Fruit fly (Drosophila melanogaster) whole organism, embryonic: ENCODE data around the gene Reg-2.

ENCODE experiments used
- CG10462 ChIP-seq: fragments of 200-800 bp; sonication (Bioruptor generic); optimal IDR thresholded peaks from 2 replicates; lab custom pipeline; 2016; ENCODE audit warnings: missing biosample characterization, missing genetic modification characterization
- CG11696 ChIP-seq: fragments of 200-800 bp; sonication (Bioruptor generic); IDR thresholded peaks from 2 replicates; pipeline ENCODE4 v1.3.6; 2022; ENCODE audit warnings: missing biosample characterization, missing genetic modification characterization
- CG13894 ChIP-seq: fragments of 200-800 bp; sonication (Bioruptor generic); optimal IDR thresholded peaks from 3 replicates; lab custom pipeline; 2018; ENCODE audit warnings: missing biosample characterization, mild to moderate bottlenecking, missing genetic modification characterization, moderate library complexity
- CG1529 ChIP-seq: fragments of 200-800 bp; sonication (Bioruptor generic); optimal IDR thresholded peaks from 3 replicates; lab custom pipeline; 2018; ENCODE audit warnings: missing biosample characterization, missing genetic modification characterization
- CG17328 ChIP-seq: fragments of 200-800 bp; sonication (Bioruptor generic); IDR thresholded peaks from 2 replicates; pipeline ENCODE4 v1.3.6; 2022; ENCODE audit warnings: missing biosample characterization, missing genetic modification characterization
- CG2889 ChIP-seq: fragments of 200-800 bp; sonication (Bioruptor generic); IDR thresholded peaks from 3 replicates; pipeline ENCODE4 v1.3.6; 2022; ENCODE audit warnings: missing biosample characterization, missing genetic modification characterization
- CG32772 ChIP-seq: fragments of 200-800 bp; sonication (Bioruptor generic); IDR thresholded peaks from 2 replicates; pipeline ENCODE4 v1.3.6; 2022; ENCODE audit warnings: missing biosample characterization, missing genetic modification characterization
- CG42726 ChIP-seq: fragments of 200-800 bp; sonication (Bioruptor generic); IDR thresholded peaks from 2 replicates; pipeline ENCODE4 v1.3.6; 2022; ENCODE audit warnings: missing biosample characterization, missing genetic modification characterization; ENCODE audit not compliant: partially characterized antibody
- CG4404 ChIP-seq: fragments of 200-800 bp; sonication (Bioruptor generic); IDR thresholded peaks from 2 replicates; pipeline ENCODE4 v1.3.6; 2022; ENCODE audit warnings: missing biosample characterization, missing genetic modification characterization
- CG5245 ChIP-seq: fragments of 200-800 bp; sonication (Bioruptor generic); optimal IDR thresholded peaks from 3 replicates; lab custom pipeline; 2016; ENCODE audit warnings: missing biosample characterization, missing genetic modification characterization
- CG6791 ChIP-seq: fragments of 200-800 bp; sonication (Bioruptor generic); IDR thresholded peaks from 3 replicates; pipeline ENCODE4 v1.3.6; 2022; ENCODE audit warnings: missing biosample characterization, missing genetic modification characterization; ENCODE audit not compliant: partially characterized antibody
- CG7745 ChIP-seq: fragments of 200-800 bp; sonication (Bioruptor generic); optimal IDR thresholded peaks from 2 replicates; lab custom pipeline; 2018; ENCODE audit warnings: missing biosample characterization, mild to moderate bottlenecking, missing genetic modification characterization, moderate library complexity
- CG8290 ChIP-seq, 3 experiments: fragments of 200-800 bp; sonication (Bioruptor generic); optimal IDR thresholded peaks; 2 replicates each; lab custom pipeline; 2016 to 2019; ENCODE audit warnings: missing biosample characterization in 3 of 3, missing genetic modification characterization in 3 of 3, mild to moderate bottlenecking in 2 of 3, moderate library complexity in 1 of 3
- CG8478 ChIP-seq: fragments of >200 bp; optimal IDR thresholded peaks from 2 replicates; lab custom pipeline; 2018
- CG8765 ChIP-seq: fragments of 200-800 bp; sonication (Bioruptor generic); IDR thresholded peaks from 2 replicates; pipeline ENCODE4 v1.3.6; 2022; ENCODE audit warnings: missing biosample characterization, missing genetic modification characterization
- CG9727 ChIP-seq: fragments of 200-800 bp; sonication (Bioruptor generic); optimal IDR thresholded peaks from 3 replicates; lab custom pipeline; 2017; ENCODE audit warnings: missing biosample characterization, mild to moderate bottlenecking, missing genetic modification characterization
- CG9797 ChIP-seq: fragments of 200-800 bp; sonication (Bioruptor generic); optimal IDR thresholded peaks from 3 replicates; lab custom pipeline; 2018; ENCODE audit warnings: missing biosample characterization, mild to moderate bottlenecking, missing genetic modification characterization
- Dref ChIP-seq: fragments of 200-800 bp; sonication (Bioruptor generic); IDR thresholded peaks from 2 replicates; pipeline ENCODE4 v1.3.6; 2022; ENCODE audit warnings: missing biosample characterization, missing genetic modification characterization
- H2.0 ChIP-seq: fragments of 200-800 bp; sonication (Bioruptor generic); IDR thresholded peaks from 2 replicates; pipeline ENCODE4 v1.3.6; 2022; ENCODE audit warnings: missing biosample characterization, missing genetic modification characterization
- HLH4C ChIP-seq: fragments of 200-800 bp; sonication (Bioruptor generic); IDR thresholded peaks from 3 replicates; pipeline ENCODE4 v1.3.6; 2022; ENCODE audit warnings: missing biosample characterization, missing genetic modification characterization; ENCODE audit not compliant: partially characterized antibody
- Hey ChIP-seq: fragments of 200-800 bp; sonication (Bioruptor generic); optimal IDR thresholded peaks from 3 replicates; lab custom pipeline; 2018; ENCODE audit warnings: missing biosample characterization, mild to moderate bottlenecking, missing genetic modification characterization
- Hmr ChIP-seq: fragments of 200-800 bp; sonication (Bioruptor generic); optimal IDR thresholded peaks from 3 replicates; lab custom pipeline; 2017; ENCODE audit warnings: mild to moderate bottlenecking, missing biosample characterization, missing genetic modification reagents, missing genetic modification characterization
- Hmx ChIP-seq: fragments of 200-800 bp; sonication (Bioruptor generic); optimal IDR thresholded peaks from 2 replicates; lab custom pipeline; 2016; ENCODE audit warnings: missing biosample characterization, missing genetic modification characterization
- Lim3 ChIP-seq: fragments of 200-800 bp; sonication (Bioruptor generic); IDR thresholded peaks from 2 replicates; pipeline ENCODE4 v1.3.6; 2022; ENCODE audit warnings: missing biosample characterization, missing genetic modification characterization
- MTF-1 ChIP-seq: fragments of 200-800 bp; sonication (Bioruptor generic); optimal IDR thresholded peaks from 2 replicates; lab custom pipeline; 2018; ENCODE audit warnings: missing biosample characterization, mild to moderate bottlenecking, missing genetic modification characterization, borderline replicate concordance
- Meics ChIP-seq: fragments of 200-800 bp; sonication (Bioruptor generic); optimal IDR thresholded peaks from 2 replicates; lab custom pipeline; 2017; ENCODE audit warnings: missing biosample characterization, mild to moderate bottlenecking, missing genetic modification characterization
- Myb ChIP-seq: fragments of 200-800 bp; sonication (Bioruptor generic); optimal IDR thresholded peaks from 2 replicates; lab custom pipeline; 2016; ENCODE audit warnings: missing biosample characterization, missing genetic modification characterization
- Poxn ChIP-seq: fragments of 200-800 bp; sonication (Bioruptor generic); IDR thresholded peaks from 2 replicates; pipeline ENCODE4 v1.3.6; 2022; ENCODE audit warnings: missing biosample characterization, missing genetic modification characterization
- Scr ChIP-seq: fragments of 200-800 bp; sonication (Bioruptor generic); IDR thresholded peaks from 2 replicates; pipeline ENCODE4 v1.3.6; 2022; ENCODE audit warnings: missing biosample characterization, missing genetic modification characterization; ENCODE audit not compliant: partially characterized antibody
- ac ChIP-seq: fragments of 200-800 bp; sonication (Bioruptor generic); optimal IDR thresholded peaks from 3 replicates; lab custom pipeline; 2017; ENCODE audit warnings: missing biosample characterization, mild to moderate bottlenecking, missing genetic modification characterization
- ash1 ChIP-seq: fragments of 200-800 bp; sonication (Bioruptor generic); optimal IDR thresholded peaks from 2 replicates; lab custom pipeline; 2018; ENCODE audit warnings: missing biosample characterization, mild to moderate bottlenecking, missing genetic modification characterization
- ato ChIP-seq: fragments of 200-800 bp; sonication (Bioruptor generic); IDR thresholded peaks from 2 replicates; pipeline ENCODE4 v1.3.6; 2022; ENCODE audit warnings: missing biosample characterization, missing genetic modification characterization; ENCODE audit not compliant: partially characterized antibody
- bcd ChIP-seq: fragments of 200-800 bp; sonication (Bioruptor generic); optimal IDR thresholded peaks from 2 replicates; lab custom pipeline; 2017; ENCODE audit warnings: missing biosample characterization, mild to moderate bottlenecking, missing genetic modification characterization
- bowl ChIP-seq: fragments of 200-800 bp; sonication (Bioruptor generic); IDR thresholded peaks from 2 replicates; pipeline ENCODE4 v1.3.6; 2022; ENCODE audit warnings: missing biosample characterization, missing genetic modification characterization
- cas ChIP-seq: fragments of 200-800 bp; sonication (Bioruptor generic); IDR thresholded peaks from 2 replicates; pipeline ENCODE4 v1.3.6; 2022; ENCODE audit warnings: missing biosample characterization, missing genetic modification characterization
- danr ChIP-seq: fragments of 200-800 bp; sonication (Bioruptor generic); IDR thresholded peaks from 2 replicates; pipeline ENCODE4 v1.3.6; 2022; ENCODE audit warnings: missing biosample characterization, missing genetic modification characterization
- dati ChIP-seq: fragments of 200-800 bp; sonication (Bioruptor generic); IDR thresholded peaks from 2 replicates; pipeline ENCODE4 v1.3.6; 2022; ENCODE audit warnings: missing biosample characterization, missing genetic modification characterization
- dmrt99B ChIP-seq: fragments of 200-800 bp; sonication (Bioruptor generic); optimal IDR thresholded peaks from 2 replicates; lab custom pipeline; 2018; ENCODE audit warnings: missing biosample characterization, mild to moderate bottlenecking, missing genetic modification characterization, moderate library complexity
- eyg ChIP-seq: fragments of 200-800 bp; sonication (Bioruptor generic); optimal IDR thresholded peaks from 3 replicates; lab custom pipeline; 2016; ENCODE audit warnings: missing biosample characterization, missing genetic modification characterization
- gem ChIP-seq: fragments of 200-800 bp; sonication (Bioruptor generic); optimal IDR thresholded peaks from 2 replicates; lab custom pipeline; 2019; ENCODE audit warnings: missing biosample characterization, mild to moderate bottlenecking, missing genetic modification characterization, moderate library complexity
- gsb-n ChIP-seq: fragments of 200-800 bp; sonication (Bioruptor generic); optimal IDR thresholded peaks from 3 replicates; lab custom pipeline; 2018; ENCODE audit warnings: missing biosample characterization, mild to moderate bottlenecking, missing genetic modification characterization
- ken ChIP-seq: fragments of 200-800 bp; sonication (Bioruptor generic); IDR thresholded peaks from 3 replicates; pipeline ENCODE4 v1.3.6; 2022; ENCODE audit warnings: missing biosample characterization, missing genetic modification characterization
- kni ChIP-seq: fragments of 200-800 bp; sonication (Bioruptor generic); optimal IDR thresholded peaks from 3 replicates; lab custom pipeline; 2017; ENCODE audit warnings: mild to moderate bottlenecking, missing biosample characterization, missing genetic modification reagents, missing genetic modification characterization
- peb ChIP-seq: fragments of 200-800 bp; sonication (Bioruptor generic); IDR thresholded peaks from 2 replicates; pipeline ENCODE4 v1.3.6; 2022; ENCODE audit warnings: missing biosample characterization, missing genetic modification characterization
- pnt ChIP-seq: fragments of 200-800 bp; sonication (Bioruptor generic); optimal IDR thresholded peaks from 3 replicates; lab custom pipeline; 2016; ENCODE audit warnings: missing biosample characterization, missing genetic modification characterization
- psq ChIP-seq: fragments of 200-800 bp; sonication (Bioruptor generic); optimal IDR thresholded peaks from 2 replicates; lab custom pipeline; 2017; ENCODE audit warnings: missing biosample characterization, missing genetic modification characterization
- pzg ChIP-seq: fragments of 200-800 bp; sonication (Bioruptor generic); optimal IDR thresholded peaks from 3 replicates; lab custom pipeline; 2018; ENCODE audit warnings: missing biosample characterization, mild to moderate bottlenecking, missing genetic modification characterization, moderate library complexity
- schlank ChIP-seq: fragments of 200-800 bp; sonication (Bioruptor generic); optimal IDR thresholded peaks from 2 replicates; lab custom pipeline; 2018; ENCODE audit warnings: missing biosample characterization, mild to moderate bottlenecking, missing genetic modification characterization
- slp2 ChIP-seq: fragments of 200-800 bp; sonication (Bioruptor generic); optimal IDR thresholded peaks from 2 replicates; lab custom pipeline; 2016; ENCODE audit warnings: missing biosample characterization, missing genetic modification characterization
- sqz ChIP-seq: fragments of 200-800 bp; sonication (Bioruptor generic); optimal IDR thresholded peaks from 3 replicates; lab custom pipeline; 2018; ENCODE audit warnings: missing biosample characterization, mild to moderate bottlenecking, missing genetic modification characterization
- sug ChIP-seq: fragments of 200-800 bp; optimal IDR thresholded peaks from 2 replicates; lab custom pipeline; 2019; ENCODE audit warnings: missing biosample characterization, mild to moderate bottlenecking, missing genetic modification characterization, moderate library complexity
- vvl ChIP-seq: fragments of 200-800 bp; sonication (Bioruptor generic); IDR thresholded peaks from 2 replicates; pipeline ENCODE4 v1.3.6; 2022; ENCODE audit warnings: missing biosample characterization, missing genetic modification characterization

The Reg-2 gene

DNA sequence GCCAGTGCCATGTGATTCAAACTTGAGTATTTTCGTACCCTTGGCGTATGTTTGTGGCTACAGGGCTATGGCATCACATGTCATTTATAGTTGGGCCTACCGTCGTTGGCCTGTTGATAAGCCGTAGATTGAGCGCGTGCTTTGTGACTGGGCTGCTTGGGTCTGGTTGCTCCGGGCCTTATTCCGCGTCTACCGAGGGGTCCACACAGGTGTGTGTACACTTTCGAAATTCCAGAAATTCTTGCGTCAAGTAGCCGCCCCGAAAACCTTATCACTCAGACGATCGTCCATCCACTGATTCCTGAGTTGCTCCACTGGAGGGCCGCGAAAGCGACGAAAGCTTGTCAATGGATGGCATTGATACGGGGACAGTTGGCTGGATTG lies 31.7 kb upstream of the Reg-2 start (continued):
- TF ChIP-seq CG7745 (tag; lab: Kevin White, UChicago) (no peak), CG1529 (no peak), Hmr (GFP tag; lab: Kevin White, UChicago) (peak; percentile 34), sug (peak; percentile 94), ken (GFP tag; lab: Robert Waterston, UW) (0 out of 3 replicates have a peak, but pooled peaks have one; percentile 10), CG6791 (no peak), dati (GFP tag; lab: Robert Waterston, UW) (no peak), eyg (GFP tag; lab: Kevin White, UChicago) (no peak), Hey (tag; lab: Kevin White, UChicago) (peak; percentile 7), vvl (GFP tag; lab: Robert Waterston, UW) (no peak), CG9797 (no peak), gsb-n (tag; lab: Kevin White, UChicago) (no peak), CG32772 (GFP tag; lab: Robert Waterston, UW) (0 out of 2 replicates have a peak, but pooled peaks have one; percentile 36), pzg (GFP tag; lab: Kevin White, UChicago) (no peak), CG10462 (GFP tag; lab: Kevin White, UChicago) (no peak), H2.0 (GFP tag; lab: Robert Waterston, UW) (no peak), CG5245 (GFP tag; lab: Kevin White, UChicago) (no peak), CG8290 (GFP tag; optimal IDR thresholded peaks at IDR 0.05; lab: Kevin White, UChicago) (no peak), CG8290 (tag; optimal IDR thresholded peaks at IDR 0.05; lab: Kevin White, UChicago) (peak in 1 of 2 experiments; percentile 38), CG8478 (lab: Kevin White, UChicago) (no peak), ato (no peak), CG4404 (GFP tag; lab: Robert Waterston, UW) (no peak), CG8765 (GFP tag; lab: Robert Waterston, UW) (no peak), ash1 (no peak), CG11696 (no peak), CG42726 (GFP tag; lab: Robert Waterston, UW) (no peak), psq (GFP tag; lab: Kevin White, UChicago) (no peak), sqz (no peak), HLH4C (GFP tag; lab: Robert Waterston, UW) (no peak), Dref (GFP tag; lab: Robert Waterston, UW) (no peak), bowl (GFP tag; lab: Robert Waterston, UW) (no peak), Meics (GFP tag; lab: Kevin White, UChicago) (peak; percentile 13), Lim3 (GFP tag; lab: Robert Waterston, UW) (no peak), dmrt99B (tag; lab: Kevin White, UChicago) (no peak), kni (no peak), ac (no peak), bcd (GFP tag; lab: Kevin White, UChicago) (no peak), CG2889 (no peak), CG17328 (GFP tag; lab: Robert Waterston, UW) (no peak), CG13894 (tag; lab: Kevin White, UChicago) (no peak), schlank (tag; lab: Kevin White, UChicago) (no peak), peb (GFP tag; lab: Robert Waterston, UW) (no peak), Scr (no peak), CG9727 (GFP tag; lab: Kevin White, UChicago) (no peak), slp2 (GFP tag; lab: Kevin White, UChicago) (no peak), cas (GFP tag; lab: Robert Waterston, UW) (no peak), Hmx (GFP tag; lab: Kevin White, UChicago) (no peak), gem (tag; lab: Kevin White, UChicago) (no peak), Poxn (GFP tag; lab: Robert Waterston, UW) (no peak), pnt (GFP tag; lab: Kevin White, UChicago) (no peak), danr (GFP tag; lab: Robert Waterston, UW) (no peak), Myb (GFP tag; lab: Kevin White, UChicago) (no peak), MTF-1 (GFP tag; lab: Kevin White, UChicago) (no peak)
